Fruit fly (Drosophila melanogaster): ENCODE data around the gene CG17292.

DNA sequence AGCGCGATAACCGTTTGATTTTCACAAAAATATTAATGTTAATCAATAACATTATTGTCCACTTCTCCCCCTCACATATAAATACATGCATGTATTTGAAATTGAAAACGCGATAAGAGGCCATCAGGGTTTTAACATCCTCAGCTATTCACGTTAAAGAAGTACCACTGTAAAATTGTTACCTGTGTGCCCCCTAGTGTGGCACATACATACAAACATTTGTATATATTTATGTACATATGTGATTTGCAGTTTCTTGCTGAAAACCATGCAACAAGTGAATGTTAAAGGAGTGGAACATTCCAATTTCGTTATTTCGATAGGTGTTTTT is 7.3 kb upstream of the CG17292 start:
- no peak for TF ChIP-seq usp (GFP tag; optimal IDR thresholded peaks at IDR 0.05)
- TF ChIP-seq Hr78 (GFP tag; optimal IDR thresholded peaks at IDR 0.05), result no peak
- TF ChIP-seq lola (GFP tag; optimal IDR thresholded peaks at IDR 0.05), result no peak
- no peak for TF ChIP-seq pan (optimal IDR thresholded peaks at IDR 0.05)
- TF ChIP-seq brk (GFP tag; optimal IDR thresholded peaks at IDR 0.05), result no peak
- TF ChIP-seq HLH106 (tag; optimal IDR thresholded peaks at IDR 0.05), result no peak
- TF ChIP-seq Dif (GFP tag; optimal IDR thresholded peaks at IDR 0.05; ENCODE audit: partially characterized antibody), result no peak
